Worm (Caenorhabditis elegans) whole organism, midembryonic: ENCODE data around the gene Y54G2A.7.

Experiments used
- T22C8.4 ChIP-seq: fragments of 200-800 bp; sonication (Bioruptor generic); IDR thresholded peaks from 2 replicates; pipeline ENCODE4 v1.3.6; 2022; ENCODE audit warnings: missing genetic modification characterization, missing compliant biosample characterization
- cog-1 ChIP-seq: sonication (generic microtip); optimal IDR thresholded peaks from 2 replicates; lab custom pipeline; 2016; ENCODE audit warnings: missing genetic modification characterization, missing compliant biosample characterization
- flt-1 ChIP-seq: fragments of 200-800 bp; sonication (Bioruptor generic); IDR thresholded peaks from 2 replicates; pipeline ENCODE4 v1.3.6; 2022; ENCODE audit warnings: missing genetic modification characterization, missing compliant biosample characterization
- klf-2 ChIP-seq: fragments of 200-800 bp; sonication (Bioruptor generic); conservative IDR thresholded peaks from 2 replicates; pipeline ENCODE4 v1.3.6; 2022; ENCODE audit warnings: missing genetic modification reagents, missing genetic modification characterization, missing compliant biosample characterization
- med-1 ChIP-seq: sonication (generic microtip); optimal IDR thresholded peaks from 2 replicates; lab custom pipeline; 2017; ENCODE audit warnings: missing genetic modification characterization, mild to moderate bottlenecking, missing compliant biosample characterization, antibody characterized with exemption, missing genetic modification reagents; ENCODE audit not compliant: insufficient read depth
- ref-1 ChIP-seq: fragments of 200-800 bp; sonication (Bioruptor generic); conservative IDR thresholded peaks from 2 replicates; pipeline ENCODE4 v1.3.6; 2022; ENCODE audit warnings: missing genetic modification reagents, missing genetic modification characterization, missing compliant biosample characterization
- tab-1 ChIP-seq: fragments of 200-800 bp; sonication (Bioruptor generic); IDR thresholded peaks from 2 replicates; pipeline ENCODE4 v1.3.6; 2022; ENCODE audit warnings: missing genetic modification characterization, missing compliant biosample characterization
- ztf-23 ChIP-seq: fragments of 200-800 bp; sonication (Bioruptor generic); IDR thresholded peaks from 2 replicates; pipeline ENCODE4 v1.3.6; 2022; ENCODE audit warnings: missing genetic modification reagents, missing genetic modification characterization, missing compliant biosample characterization
- ztf-29 ChIP-seq: fragments of 200-800 bp; sonication (Bioruptor generic); IDR thresholded peaks from 2 replicates; pipeline ENCODE4 v1.3.6; 2022; ENCODE audit warnings: missing genetic modification reagents, missing genetic modification characterization, missing compliant biosample characterization

Gene Y54G2A.7

ce11 chrIV:2855056-2855752, 16.8 kb downstream of the Y54G2A.7 start:
- TF ChIP-seq ztf-23 (no peak), ref-1 (no peak), klf-2 (GFP tag; lab: Robert Waterston, UW) (no peak), T22C8.4 (no peak), flt-1 (no peak), med-1 (GFP tag; lab: Kevin White, UChicago) (no peak), cog-1 (tag; lab: Kevin White, UChicago) (no peak)

DNA sequence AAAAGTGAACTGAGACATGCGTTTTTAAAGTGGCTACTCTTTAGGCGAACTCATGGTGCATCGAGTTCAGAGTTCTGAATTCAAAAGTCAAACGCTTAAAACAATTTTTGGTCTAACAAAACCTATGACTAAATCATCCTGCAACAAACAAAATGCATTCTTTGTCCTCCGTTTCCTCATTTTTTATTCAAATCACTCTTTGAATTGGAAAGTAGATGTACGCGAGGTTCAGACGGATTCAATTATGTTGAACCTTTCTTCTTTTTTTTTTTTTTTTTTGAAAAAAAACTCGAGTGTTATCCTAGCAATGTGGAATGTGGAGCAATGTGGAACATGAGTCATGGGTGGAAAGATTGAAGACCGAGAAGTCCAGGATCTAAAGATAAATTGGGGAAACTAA, 20.3 kb downstream of the Y54G2A.7 start:
- TF ChIP-seq tab-1 (GFP tag; lab: Robert Waterston, UW) (no peak), T22C8.4 (no peak), ztf-23 (no peak), med-1 (GFP tag; lab: Kevin White, UChicago) (no peak), cog-1 (tag; lab: Kevin White, UChicago) (no peak), ref-1 (no peak), klf-2 (GFP tag; lab: Robert Waterston, UW) (no peak), ztf-29 (GFP tag; lab: Robert Waterston, UW) (no peak), flt-1 (no peak)

DNA sequence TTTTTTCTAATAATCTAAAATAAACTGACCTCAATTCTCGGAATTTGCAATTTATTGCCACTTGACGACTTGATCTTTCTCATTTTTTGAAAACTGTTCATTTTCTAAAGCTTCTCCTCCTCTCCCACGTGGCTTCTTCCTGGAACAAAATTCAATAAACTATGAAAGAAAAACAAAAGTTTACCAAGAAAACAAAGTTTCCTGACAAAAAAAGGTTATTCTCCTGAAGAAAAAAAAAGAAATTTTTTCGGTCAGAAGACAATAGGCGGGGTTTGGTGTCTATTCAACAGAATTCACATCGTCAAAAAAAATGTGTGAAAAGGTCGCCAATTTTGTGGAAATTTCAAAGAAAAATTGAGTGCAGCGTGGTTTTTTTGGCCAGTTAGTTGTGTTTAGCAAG, 26.3 kb downstream of the Y54G2A.7 start, which contains the start of gene Y54G2A.16:
Y54G2A.16 (minus strand) TSS at position 101 of the 400 bp plus-strand sequence.
- TF ChIP-seq T22C8.4 (no peak), klf-2 (GFP tag; lab: Robert Waterston, UW) (no peak), med-1 (GFP tag; lab: Kevin White, UChicago) (no peak), ztf-29 (GFP tag; lab: Robert Waterston, UW) (no peak), flt-1 (no peak), cog-1 (tag; lab: Kevin White, UChicago) (no peak), tab-1 (GFP tag; lab: Robert Waterston, UW) (no peak), ztf-23 (no peak), ref-1 (no peak)

DNA sequence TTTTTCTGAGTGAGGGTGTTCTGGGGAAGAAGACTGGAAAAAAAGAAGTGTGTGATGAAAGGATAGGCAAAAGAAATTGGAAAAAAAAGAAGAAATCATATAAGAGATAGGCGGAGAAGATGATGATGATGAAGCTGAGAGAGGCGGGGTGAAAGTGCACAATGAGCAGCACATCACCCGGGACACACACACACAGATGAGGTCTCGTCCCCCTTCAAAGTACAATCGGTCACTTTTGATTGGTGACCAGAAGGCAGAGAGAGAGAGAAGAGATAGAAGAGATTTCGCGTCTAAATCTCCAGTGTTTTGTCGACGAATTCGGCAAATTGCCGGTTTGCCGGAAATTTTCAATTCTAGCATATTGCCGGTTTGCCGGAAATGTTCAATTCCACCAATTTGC, 46.9 kb downstream of the Y54G2A.7 start:
- TF ChIP-seq flt-1 = no peak
- TF ChIP-seq ztf-29 (GFP tag; lab: Robert Waterston, UW) = no peak
- no peak for TF ChIP-seq ref-1
- no peak for TF ChIP-seq med-1 (GFP tag; lab: Kevin White, UChicago)
- TF ChIP-seq cog-1 (tag; lab: Kevin White, UChicago) = no peak
- no peak for TF ChIP-seq tab-1 (GFP tag; lab: Robert Waterston, UW)
- no peak for TF ChIP-seq ztf-23
- TF ChIP-seq klf-2 (GFP tag; lab: Robert Waterston, UW) = no peak
- TF ChIP-seq T22C8.4 = no peak

ce11 chrIV:2886655-2887054, 48.2 kb downstream of the Y54G2A.7 start, which contains the start of gene dml-1:
Gene dml-1, plus strand, starts transcription at chrIV:2886955.
- TF ChIP-seq tab-1 (GFP tag; lab: Robert Waterston, UW) (no peak), flt-1 (no peak), cog-1 (tag; lab: Kevin White, UChicago) (no peak), ref-1 (no peak), ztf-29 (GFP tag; lab: Robert Waterston, UW) (no peak), T22C8.4 (no peak), ztf-23 (no peak)

- no peak for TF ChIP-seq ref-1
- TF ChIP-seq ztf-23 = no peak
- TF ChIP-seq ztf-29 (GFP tag; lab: Robert Waterston, UW) = no peak
- TF ChIP-seq tab-1 (GFP tag; lab: Robert Waterston, UW) = no peak
- TF ChIP-seq med-1 (GFP tag; lab: Kevin White, UChicago) = no peak
- TF ChIP-seq klf-2 (GFP tag; lab: Robert Waterston, UW) = no peak
- no peak for TF ChIP-seq cog-1 (tag; lab: Kevin White, UChicago)
- no peak for TF ChIP-seq flt-1
- TF ChIP-seq T22C8.4 = no peak
Observed at ce11 chrIV:2887245-2887644, 48.8 kb downstream of the Y54G2A.7 start.

ce11 chrIV:2888496-2889101, 50.2 kb downstream of the Y54G2A.7 start:
- TF ChIP-seq cog-1 (tag; lab: Kevin White, UChicago) (no peak), ztf-29 (GFP tag; lab: Robert Waterston, UW) (no peak), ref-1 (no peak), med-1 (GFP tag; lab: Kevin White, UChicago) (no peak), klf-2 (GFP tag; lab: Robert Waterston, UW) (no peak), flt-1 (no peak)
